Worm (Caenorhabditis elegans) whole organism, mixed stage, embryonic: Measurements from ENCODE around the gene lin-31.

Source experiments
- ceh-39 ChIP-seq: fragments of 150-350 bp; optimal IDR thresholded peaks from 2 replicates; lab custom pipeline; 2014; ENCODE audit warnings: missing biosample characterization, missing genetic modification characterization
- ces-1 ChIP-seq: fragments of 150-350 bp; optimal IDR thresholded peaks from 2 replicates; lab custom pipeline; 2014; ENCODE audit warnings: missing biosample characterization, missing genetic modification reagents, missing genetic modification characterization
- drap-1 ChIP-seq: fragments of 200-800 bp; sonication (Bioruptor generic); optimal IDR thresholded peaks from 3 replicates; lab custom pipeline; 2018; ENCODE audit warnings: mild to moderate bottlenecking, missing genetic modification characterization, missing compliant biosample characterization
- lin-13 ChIP-seq: fragments of 150-350 bp; optimal IDR thresholded peaks from 2 replicates; lab custom pipeline; 2014; ENCODE audit warnings: missing biosample characterization, missing genetic modification characterization
- lsy-2 ChIP-seq: fragments of 150-350 bp; optimal IDR thresholded peaks from 2 replicates; lab custom pipeline; 2014; ENCODE audit warnings: missing biosample characterization, missing genetic modification characterization
- mls-2 ChIP-seq: sonication (generic microtip); optimal IDR thresholded peaks from 2 replicates; lab custom pipeline; 2016; ENCODE audit warnings: mild to moderate bottlenecking, missing genetic modification characterization, moderate library complexity, missing compliant biosample characterization
- nhr-237 ChIP-seq: fragments of 150-350 bp; optimal IDR thresholded peaks from 2 replicates; lab custom pipeline; 2014; ENCODE audit warnings: missing biosample characterization, missing genetic modification characterization
- nhr-28 ChIP-seq: fragments of 150-350 bp; optimal IDR thresholded peaks from 2 replicates; lab custom pipeline; 2014; ENCODE audit warnings: missing biosample characterization, missing genetic modification characterization
- pha-4 ChIP-seq: fragments of 150-350 bp; optimal IDR thresholded peaks from 2 replicates; lab custom pipeline; 2018; ENCODE audit warnings: missing biosample characterization, missing genetic modification reagents, missing genetic modification characterization
- sem-2 ChIP-seq: fragments of 200-800 bp; sonication (Bioruptor generic); optimal IDR thresholded peaks from 2 replicates; lab custom pipeline; 2018; ENCODE audit warnings: mild to moderate bottlenecking, missing genetic modification characterization, missing compliant biosample characterization
- unc-62 ChIP-seq: fragments of 150-350 bp; optimal IDR thresholded peaks from 2 replicates; lab custom pipeline; 2014; ENCODE audit warnings: missing biosample characterization, missing genetic modification reagents, missing genetic modification characterization

- no peak for TF ChIP-seq sem-2 (GFP tag; lab: Kevin White, UChicago)
- no peak for TF ChIP-seq mls-2 (tag; lab: Kevin White, UChicago)
- no peak for TF ChIP-seq pha-4 (tag; lab: Kevin White, UChicago)
- no peak for TF ChIP-seq ceh-39 (tag; lab: Kevin White, UChicago)
- no peak for TF ChIP-seq ces-1 (GFP tag; lab: Kevin White, UChicago)
- no peak for TF ChIP-seq nhr-28 (tag; lab: Kevin White, UChicago)
- no peak for TF ChIP-seq drap-1 (GFP tag; lab: Kevin White, UChicago)
- no peak for TF ChIP-seq lin-13 (tag; lab: Kevin White, UChicago)
- TF ChIP-seq nhr-237 (tag; lab: Kevin White, UChicago) = no peak
- TF ChIP-seq unc-62 (GFP tag; lab: Kevin White, UChicago) = no peak
- no peak for TF ChIP-seq lsy-2
Measured at ce11 chrII:4000430-4000829, 18.1 kb downstream of the lin-31 start.
